Fruit fly (Drosophila melanogaster): ENCODE data around the gene Kebab.
A peak's percentile ranks its signal among the peaks of the same experiment; 100 is the strongest.

Gene Kebab

DNA sequence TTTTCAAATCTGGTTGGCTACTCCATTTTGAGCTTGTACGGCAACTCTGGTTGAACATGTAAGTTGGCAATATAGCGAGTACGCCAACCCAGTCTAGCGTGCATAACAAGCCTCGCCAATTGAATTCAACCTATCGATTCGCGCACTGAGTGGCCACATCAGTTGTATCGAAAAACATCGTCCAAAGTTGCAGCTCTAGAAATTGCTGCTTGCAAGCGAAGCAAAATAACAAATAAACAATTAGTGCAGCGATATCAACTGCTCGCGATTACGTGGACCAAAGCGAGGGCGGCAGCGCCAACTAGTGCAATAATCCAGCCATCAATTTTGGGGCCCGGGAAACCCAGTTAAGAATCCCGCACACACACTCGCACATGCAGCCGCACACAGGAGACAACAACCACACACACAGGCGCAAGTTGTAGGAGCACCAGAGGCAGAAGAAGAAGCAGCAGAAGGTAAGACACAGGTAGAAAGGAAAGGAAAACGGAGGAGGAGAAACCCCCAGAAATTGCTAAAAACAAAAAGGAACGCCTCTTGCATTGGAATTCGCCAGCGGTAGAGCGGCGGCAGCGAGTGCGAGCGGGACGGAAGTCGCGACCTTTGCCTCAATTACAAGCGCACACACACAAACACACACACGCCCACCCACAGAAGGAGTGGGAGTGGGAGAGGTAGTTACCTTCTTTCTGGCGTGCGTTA is 7.6 kb upstream of the Kebab start (continued):
- TF ChIP-seq bsh (GFP tag; optimal IDR thresholded peaks at IDR 0.05) (no peak), CG17328 (GFP tag; IDR thresholded peaks at IDR 0.05) (0 out of 2 replicates have a peak, but pooled peaks have one; percentile 8), CG31365 (tag; optimal IDR thresholded peaks at IDR 0.05) (no peak), Rx (GFP tag; IDR thresholded peaks at IDR 0.05) (no peak), CG14860 (GFP tag; IDR thresholded peaks at IDR 0.05; ENCODE audit: partially characterized antibody) (peak; percentile 79), Dp (GFP tag; optimal IDR thresholded peaks at IDR 0.05) (peak; percentile 97), Chrac-16 (GFP tag; optimal IDR thresholded peaks at IDR 0.05) (no peak), cg (GFP tag; optimal IDR thresholded peaks at IDR 0.05) (peak; percentile 95), Trl (optimal IDR thresholded peaks at IDR 0.05) (no peak), Trl (GFP tag; optimal IDR thresholded peaks at IDR 0.05) (peak; percentile 4), CG18011 (GFP tag; optimal IDR thresholded peaks at IDR 0.05) (peak; percentile 21), Ets65A (GFP tag) (peak; percentile 96), HLH54F (GFP tag; optimal IDR thresholded peaks at IDR 0.05) (peak; percentile 23), CG33213 (GFP tag; optimal IDR thresholded peaks at IDR 0.05) (peak; percentile 79), CG17361 (GFP tag; IDR thresholded peaks at IDR 0.05) (0 out of 3 replicates have a peak, but pooled peaks have one; percentile 28), CG6854 (GFP tag; optimal IDR thresholded peaks at IDR 0.05) (no peak), hth (optimal IDR thresholded peaks at IDR 0.05) (no peak), sima (GFP tag; optimal IDR thresholded peaks at IDR 0.05) (no peak), CG2712 (tag; optimal IDR thresholded peaks at IDR 0.05) (peak; percentile 69), CG1603 (tag; optimal IDR thresholded peaks at IDR 0.05) (peak; percentile 95), CG7987 (GFP tag; optimal IDR thresholded peaks at IDR 0.05) (peak; percentile 15), Hsf (GFP tag; optimal IDR thresholded peaks at IDR 0.05) (peak; percentile 8), inv (GFP tag; IDR thresholded peaks at IDR 0.05; ENCODE audit: partially characterized antibody) (peak; percentile 94), CG11456 (GFP tag; IDR thresholded peaks at IDR 0.05) (no peak), rib (GFP tag; IDR thresholded peaks at IDR 0.05) (no peak), CG2120 (GFP tag; optimal IDR thresholded peaks at IDR 0.05) (peak; percentile 39), Hmr (GFP tag; optimal IDR thresholded peaks at IDR 0.05) (peak; percentile 79), nmo (GFP tag; optimal IDR thresholded peaks at IDR 0.05) (peak; percentile 84), nerfin-2 (GFP tag; IDR thresholded peaks at IDR 0.05; ENCODE audit: partially characterized antibody) (peak; percentile 76), seq (GFP tag; IDR thresholded peaks at IDR 0.05) (no peak), MESR4 (GFP tag; optimal IDR thresholded peaks at IDR 0.05) (peak; percentile 95), HmgD (GFP tag; optimal IDR thresholded peaks at IDR 0.05) (peak; percentile 91), CTCF (GFP tag; optimal IDR thresholded peaks at IDR 0.05) (peak; percentile 54), ken (GFP tag; IDR thresholded peaks at IDR 0.05) (0 out of 3 replicates have a peak, but pooled peaks have one; percentile 42), grau (tag; optimal IDR thresholded peaks at IDR 0.05) (peak; percentile 34), Sin3A (optimal IDR thresholded peaks at IDR 0.05) (peak; percentile 94), Dip3 (GFP tag; optimal IDR thresholded peaks at IDR 0.05) (peak; percentile 21), zfh1 (GFP tag; IDR thresholded peaks at IDR 0.05) (0 out of 3 replicates have a peak, but pooled peaks have one; percentile 11), Gug (GFP tag; IDR thresholded peaks at IDR 0.05) (peak; percentile 40; the same call in 1 of the 4 replicates), mld (GFP tag; IDR thresholded peaks at IDR 0.05; ENCODE audit: partially characterized antibody) (peak; percentile 60; the same call in 2 of the 3 replicates), fd64A (GFP tag; optimal IDR thresholded peaks at IDR 0.05) (no peak), CG12659 (GFP tag; optimal IDR thresholded peaks at IDR 0.05) (peak; percentile 76), Dek (tag; optimal IDR thresholded peaks at IDR 0.05) (peak; percentile 30), Abd-B (GFP tag; optimal IDR thresholded peaks at IDR 0.05) (peak; percentile 62), CG12391 (tag; optimal IDR thresholded peaks at IDR 0.05) (peak; percentile 21), sd (tag; optimal IDR thresholded peaks at IDR 0.05) (peak; percentile 54), chif (GFP tag; optimal IDR thresholded peaks at IDR 0.05) (no peak), Side (GFP tag; optimal IDR thresholded peaks at IDR 0.05) (peak; percentile 11), hb (GFP tag; IDR thresholded peaks at IDR 0.05; ENCODE audit: partially characterized antibody) (peak; percentile 92), dysf (GFP tag; IDR thresholded peaks at IDR 0.05) (0 out of 3 replicates have a peak, but pooled peaks have one; percentile 33)

Measured in whole organism, embryonic.